Worm (Caenorhabditis elegans) whole organism, L1 larva: ENCODE data around the gene bus-19.

Experiments used
- C04F5.9 ChIP-seq: sonication (generic microtip); optimal IDR thresholded peaks from 2 replicates; lab custom pipeline; 2016; ENCODE audit warnings: missing genetic modification characterization, missing compliant biosample characterization
- C34B4.2 ChIP-seq: sonication (generic microtip); optimal IDR thresholded peaks from 2 replicates; lab custom pipeline; 2017; ENCODE audit warnings: mild to moderate bottlenecking, missing genetic modification characterization, missing compliant biosample characterization
- F16B12.6 ChIP-seq: fragments of 150-350 bp; optimal IDR thresholded peaks from 2 replicates; lab custom pipeline; 2014; ENCODE audit warnings: missing biosample characterization, missing genetic modification characterization
- aha-1 ChIP-seq: fragments of 150-350 bp; optimal IDR thresholded peaks from 2 replicates; lab custom pipeline; 2014; ENCODE audit warnings: missing biosample characterization, missing genetic modification characterization
- aly-2 ChIP-seq: fragments of 150-350 bp; optimal IDR thresholded peaks from 2 replicates; lab custom pipeline; 2014; ENCODE audit warnings: missing biosample characterization, missing genetic modification characterization
- blmp-1 ChIP-seq: fragments of 150-350 bp; optimal IDR thresholded peaks from 2 replicates; lab custom pipeline; 2014; ENCODE audit warnings: missing biosample characterization, missing genetic modification characterization
- ceh-63 ChIP-seq: fragments of 200-800 bp; sonication (Bioruptor generic); optimal IDR thresholded peaks from 2 replicates; lab custom pipeline; 2018; ENCODE audit warnings: mild to moderate bottlenecking, missing genetic modification characterization, missing compliant biosample characterization
- ceh-82 ChIP-seq, 3 experiments: fragments of 150-350 bp in 1 of 3; sonication (generic microtip) in 2 of 3; optimal IDR thresholded peaks; 2 replicates each; lab custom pipeline; 2014 to 2017; ENCODE audit warnings: missing biosample characterization in 3 of 3, missing genetic modification characterization in 3 of 3
- ceh-88 ChIP-seq: fragments of 200-800 bp; sonication (Bioruptor generic); IDR thresholded peaks from 2 replicates; pipeline ENCODE4 v1.3.6; 2022; ENCODE audit warnings: missing genetic modification characterization, missing compliant biosample characterization
- ces-1 ChIP-seq: fragments of 150-350 bp; optimal IDR thresholded peaks from 2 replicates; lab custom pipeline; 2014; ENCODE audit warnings: missing biosample characterization, missing genetic modification reagents, missing genetic modification characterization
- dsc-1 ChIP-seq: sonication (generic microtip); optimal IDR thresholded peaks from 2 replicates; lab custom pipeline; 2016; ENCODE audit warnings: mild to moderate bottlenecking, missing genetic modification characterization, missing compliant biosample characterization
- efl-3 ChIP-seq: fragments of 200-800 bp; sonication (Bioruptor generic); optimal IDR thresholded peaks from 2 replicates; lab custom pipeline; 2018; ENCODE audit warnings: mild to moderate bottlenecking, missing genetic modification characterization, missing compliant biosample characterization
- egl-27 ChIP-seq, 2 experiments: fragments of 150-350 bp in 1 of 2; sonication (generic microtip); optimal IDR thresholded peaks; 3 replicates each; lab custom pipeline; 2017 to 2018; ENCODE audit warnings: missing biosample characterization in 2 of 2, missing genetic modification characterization in 2 of 2, missing genetic modification reagents in 2 of 2
- elt-2 ChIP-seq: sonication (generic microtip); optimal IDR thresholded peaks from 2 replicates; lab custom pipeline; 2016; ENCODE audit warnings: missing genetic modification characterization, mild to moderate bottlenecking, inconsistent platforms, missing compliant biosample characterization, missing genetic modification reagents
- ets-5 ChIP-seq: fragments of 200-800 bp; sonication (Bioruptor generic); IDR thresholded peaks from 2 replicates; pipeline ENCODE4 v1.3.6; 2022; ENCODE audit warnings: missing genetic modification characterization, missing compliant biosample characterization
- fkh-10 ChIP-seq: sonication (generic microtip); optimal IDR thresholded peaks from 2 replicates; lab custom pipeline; 2017; ENCODE audit warnings: missing biosample characterization, missing genetic modification reagents, missing genetic modification characterization
- fkh-8 ChIP-seq: sonication (generic microtip); optimal IDR thresholded peaks from 2 replicates; lab custom pipeline; 2016; ENCODE audit warnings: mild to moderate bottlenecking, missing genetic modification characterization, missing compliant biosample characterization
- fos-1 ChIP-seq: fragments of 150-350 bp; optimal IDR thresholded peaks from 2 replicates; lab custom pipeline; 2014; ENCODE audit warnings: missing biosample characterization, missing genetic modification characterization
- hpl-2 ChIP-seq: fragments of 150-350 bp; optimal IDR thresholded peaks from 2 replicates; lab custom pipeline; 2014; ENCODE audit warnings: missing biosample characterization, missing genetic modification reagents, missing genetic modification characterization
- lin-13 ChIP-seq: fragments of 150-350 bp; optimal IDR thresholded peaks from 2 replicates; lab custom pipeline; 2014; ENCODE audit warnings: missing biosample characterization, missing genetic modification reagents, missing genetic modification characterization
- lin-14 ChIP-seq: fragments of 200-800 bp; sonication (Bioruptor generic); optimal IDR thresholded peaks from 2 replicates; lab custom pipeline; 2018; ENCODE audit warnings: mild to moderate bottlenecking, missing genetic modification characterization, moderate library complexity, missing compliant biosample characterization
- lin-39 ChIP-seq: fragments of 150-350 bp; optimal IDR thresholded peaks from 2 replicates; lab custom pipeline; 2014; ENCODE audit warnings: missing biosample characterization, missing genetic modification reagents, missing genetic modification characterization
- lsy-2 ChIP-seq, 2 experiments: fragments of 150-350 bp; optimal IDR thresholded peaks; 2 replicates each; lab custom pipeline; 2014; ENCODE audit warnings: missing biosample characterization in 2 of 2, missing genetic modification characterization in 2 of 2
- mef-2 ChIP-seq: fragments of 150-350 bp; optimal IDR thresholded peaks from 2 replicates; lab custom pipeline; 2014; ENCODE audit warnings: missing biosample characterization, missing genetic modification characterization
- mep-1 ChIP-seq: fragments of 150-350 bp; optimal IDR thresholded peaks from 2 replicates; lab custom pipeline; 2014; ENCODE audit warnings: missing biosample characterization, missing genetic modification characterization
- nhr-19 ChIP-seq: fragments of 200-800 bp; sonication (Bioruptor generic); conservative IDR thresholded peaks from 2 replicates; pipeline ENCODE4 v1.3.6; 2022; ENCODE audit warnings: missing genetic modification characterization, missing compliant biosample characterization
- nhr-237 ChIP-seq: fragments of 150-350 bp; optimal IDR thresholded peaks from 2 replicates; lab custom pipeline; 2014; ENCODE audit warnings: missing biosample characterization, missing genetic modification characterization
- nhr-28 ChIP-seq: fragments of 150-350 bp; optimal IDR thresholded peaks from 2 replicates; lab custom pipeline; 2014; ENCODE audit warnings: missing biosample characterization, missing genetic modification characterization
- nhr-71 ChIP-seq: sonication (generic microtip); optimal IDR thresholded peaks from 2 replicates; lab custom pipeline; 2016; ENCODE audit warnings: mild to moderate bottlenecking, missing genetic modification characterization, moderate library complexity, missing compliant biosample characterization
- nhr-76 ChIP-seq: sonication (generic microtip); optimal IDR thresholded peaks from 2 replicates; lab custom pipeline; 2017; ENCODE audit warnings: missing biosample characterization, missing genetic modification characterization
- nhr-84 ChIP-seq: sonication (generic microtip); optimal IDR thresholded peaks from 2 replicates; lab custom pipeline; 2017; ENCODE audit warnings: missing biosample characterization, missing genetic modification characterization
- nhr-90 ChIP-seq: sonication (generic microtip); optimal IDR thresholded peaks from 2 replicates; lab custom pipeline; 2016; ENCODE audit warnings: mild to moderate bottlenecking, missing genetic modification characterization, missing compliant biosample characterization; ENCODE audit not compliant: poor library complexity
- pag-3 ChIP-seq: sonication (generic microtip); optimal IDR thresholded peaks from 2 replicates; lab custom pipeline; 2017; ENCODE audit warnings: missing genetic modification characterization, mild to moderate bottlenecking, missing compliant biosample characterization, antibody characterized with exemption, borderline replicate concordance; ENCODE audit not compliant: insufficient read depth
- pax-3 ChIP-seq: fragments of 200-800 bp; sonication (Bioruptor generic); optimal IDR thresholded peaks from 2 replicates; lab custom pipeline; 2018; ENCODE audit warnings: mild to moderate bottlenecking, missing genetic modification characterization, moderate library complexity, missing compliant biosample characterization
- pqm-1 ChIP-seq: sonication (generic microtip); optimal IDR thresholded peaks from 3 replicates; lab custom pipeline; 2017; ENCODE audit warnings: missing biosample characterization, missing genetic modification characterization
- rnt-1 ChIP-seq: sonication (generic microtip); optimal IDR thresholded peaks from 2 replicates; lab custom pipeline; 2016; ENCODE audit warnings: mild to moderate bottlenecking, missing genetic modification characterization, moderate library complexity, missing compliant biosample characterization
- skn-1 ChIP-seq: fragments of 150-350 bp; optimal IDR thresholded peaks from 2 replicates; lab custom pipeline; 2014; ENCODE audit warnings: missing biosample characterization, missing genetic modification characterization
- snpc-4 ChIP-seq: fragments of 150-350 bp; optimal IDR thresholded peaks from 2 replicates; lab custom pipeline; 2014; ENCODE audit warnings: missing biosample characterization, missing genetic modification characterization
- sptf-1 ChIP-seq: fragments of 150-350 bp; optimal IDR thresholded peaks from 2 replicates; lab custom pipeline; 2014; ENCODE audit warnings: missing biosample characterization, missing genetic modification characterization
- sup-37 ChIP-seq: fragments of 200-800 bp; sonication (Bioruptor generic); optimal IDR thresholded peaks from 2 replicates; lab custom pipeline; 2018; ENCODE audit warnings: mild to moderate bottlenecking, missing genetic modification characterization, missing compliant biosample characterization
- tbx-2 ChIP-seq: sonication (generic microtip); optimal IDR thresholded peaks from 2 replicates; lab custom pipeline; 2016; ENCODE audit warnings: missing genetic modification characterization, missing compliant biosample characterization
- tlp-1 ChIP-seq: fragments of 150-350 bp; optimal IDR thresholded peaks from 2 replicates; lab custom pipeline; 2014; ENCODE audit warnings: missing biosample characterization, missing genetic modification characterization
- unc-130 ChIP-seq: fragments of 150-350 bp; optimal IDR thresholded peaks from 2 replicates; lab custom pipeline; 2017; ENCODE audit warnings: missing biosample characterization, missing genetic modification characterization, inconsistent platforms
- zag-1 ChIP-seq: fragments of 150-350 bp; optimal IDR thresholded peaks from 2 replicates; lab custom pipeline; 2014; ENCODE audit warnings: missing biosample characterization, missing genetic modification characterization
- zip-4 ChIP-seq: fragments of 200-800 bp; sonication (Bioruptor generic); optimal IDR thresholded peaks from 2 replicates; lab custom pipeline; 2018; ENCODE audit warnings: mild to moderate bottlenecking, missing genetic modification characterization, moderate library complexity, missing compliant biosample characterization
- ztf-4 ChIP-seq: fragments of 150-350 bp; optimal IDR thresholded peaks from 2 replicates; lab custom pipeline; 2014; ENCODE audit warnings: missing biosample characterization, missing genetic modification characterization

Gene bus-19

ce11 chrV:12895772-12896171 lies 23.9 kb downstream of the bus-19 start, which contains the start of gene ttbk-7:
TSS of gene ttbk-7 (minus strand) at chrV:12895872.
- no peak for TF ChIP-seq lsy-2 (tag; optimal IDR thresholded peaks at IDR 0.05; lab: Kevin White, UChicago)
- peak; percentile 57 for TF ChIP-seq dsc-1 (tag; lab: Kevin White, UChicago)
- TF ChIP-seq ceh-82 (tag; optimal IDR thresholded peaks at IDR 0.05; lab: Kevin White, UChicago), result no peak
- no peak for TF ChIP-seq C04F5.9
- no peak for TF ChIP-seq ceh-88

- TF ChIP-seq elt-2 (tag; lab: Kevin White, UChicago) (no peak), mep-1 (tag; lab: Kevin White, UChicago) (no peak), nhr-19 (GFP tag; lab: Robert Waterston, UW) (no peak), skn-1 (tag; lab: Kevin White, UChicago) (no peak), pqm-1 (tag; lab: Kevin White, UChicago) (no peak), tbx-2 (tag; lab: Kevin White, UChicago) (no peak), F16B12.6 (tag; lab: Kevin White, UChicago) (no peak), ceh-63 (GFP tag; lab: Kevin White, UChicago) (no peak), lin-13 (no peak), aly-2 (tag; lab: Kevin White, UChicago) (no peak), aha-1 (no peak), ets-5 (GFP tag; lab: Robert Waterston, UW) (no peak), pag-3 (tag; lab: Kevin White, UChicago) (no peak), nhr-28 (tag; lab: Kevin White, UChicago) (no peak), ces-1 (no peak), dsc-1 (tag; lab: Kevin White, UChicago) (peak; percentile 20), nhr-71 (peak; percentile 24), ztf-4 (tag; lab: Kevin White, UChicago) (no peak), fos-1 (tag; lab: Kevin White, UChicago) (no peak), lin-39 (tag; lab: Kevin White, UChicago) (no peak), snpc-4 (tag; lab: Kevin White, UChicago) (no peak), rnt-1 (tag; lab: Kevin White, UChicago) (peak; percentile 55), mef-2 (tag; lab: Kevin White, UChicago) (no peak), sup-37 (GFP tag; lab: Kevin White, UChicago) (no peak), nhr-237 (tag; lab: Kevin White, UChicago) (no peak), nhr-84 (no peak), C04F5.9 (no peak), hpl-2 (GFP tag; lab: Kevin White, UChicago) (no peak), C34B4.2 (tag; lab: Kevin White, UChicago) (no peak), efl-3 (GFP tag; lab: Kevin White, UChicago) (no peak), zag-1 (tag; lab: Kevin White, UChicago) (no peak), egl-27 (tag; optimal IDR thresholded peaks at IDR 0.05; lab: Kevin White, UChicago) (no peak), unc-130 (tag; lab: Kevin White, UChicago) (no peak), fkh-10 (GFP tag; lab: Kevin White, UChicago) (no peak), lin-14 (GFP tag; lab: Kevin White, UChicago) (peak; percentile 9), sptf-1 (tag; lab: Kevin White, UChicago) (no peak)
These were observed 25.0 kb downstream of the bus-19 start for ce11 chrV:12896850-12897249.

- no peak for TF ChIP-seq unc-130 (tag; lab: Kevin White, UChicago)
- no peak for TF ChIP-seq ztf-4 (tag; lab: Kevin White, UChicago)
- no peak for TF ChIP-seq lsy-2 (tag; optimal IDR thresholded peaks at IDR 0.05; lab: Kevin White, UChicago)
- no peak for TF ChIP-seq ceh-63 (GFP tag; lab: Kevin White, UChicago)
- TF ChIP-seq nhr-76 (tag; lab: Kevin White, UChicago), result no peak
- TF ChIP-seq zip-4 (GFP tag; lab: Kevin White, UChicago), result no peak
- no peak for TF ChIP-seq fkh-8 (tag; lab: Kevin White, UChicago)
- no peak for TF ChIP-seq nhr-90 (tag; lab: Kevin White, UChicago)
- no peak for TF ChIP-seq pax-3 (tag; lab: Kevin White, UChicago)
- TF ChIP-seq tlp-1 (tag; lab: Kevin White, UChicago), result no peak
- no peak for TF ChIP-seq blmp-1
These were observed 25.5 kb downstream of the bus-19 start for ce11 chrV:12897338-12897737.
